Worm (Caenorhabditis elegans): ENCODE data around the gene F54D12.1.

DNA sequence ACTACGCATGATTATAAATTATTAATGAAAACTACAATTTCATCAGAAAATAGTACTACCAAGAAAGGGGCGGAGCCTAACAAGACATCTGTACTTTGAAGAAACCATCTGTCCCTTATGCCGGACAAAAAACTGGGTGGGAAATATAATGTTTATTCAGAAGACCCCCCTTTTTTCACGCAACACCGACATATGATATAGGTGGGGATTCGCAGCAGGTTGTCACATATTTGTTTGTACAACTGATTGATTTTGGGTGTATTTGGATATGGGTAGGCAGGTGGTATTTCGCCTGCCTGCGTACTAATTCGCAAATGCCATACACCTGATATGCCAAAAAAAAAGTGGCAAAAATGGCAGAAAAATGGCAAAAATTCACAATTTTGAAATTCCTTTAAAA, 23.5 kb downstream of the F54D12.1 start, which contains the start of gene Y51H7C.10:
- no peak for TF ChIP-seq R02D3.7 (tag; optimal IDR thresholded peaks at IDR 0.05)
- no peak for TF ChIP-seq ama-1 (optimal IDR thresholded peaks at IDR 0.05)
- no peak for TF ChIP-seq sma-3 (GFP tag; optimal IDR thresholded peaks at IDR 0.05)
- no peak for TF ChIP-seq ZK546.5 (tag; optimal IDR thresholded peaks at IDR 0.05)
- TF ChIP-seq gmeb-1 (tag; optimal IDR thresholded peaks at IDR 0.05), result no peak
- TF ChIP-seq fos-1 (tag; optimal IDR thresholded peaks at IDR 0.05), result no peak
- no peak for TF ChIP-seq nhr-237 (tag; optimal IDR thresholded peaks at IDR 0.05)
- TF ChIP-seq nhr-12 (tag; optimal IDR thresholded peaks at IDR 0.05), result no peak
- TF ChIP-seq ceh-82 (tag; optimal IDR thresholded peaks at IDR 0.05), result no peak
